Fruit fly (Drosophila melanogaster) whole organism, prepupa: Measurements from ENCODE around the gene CG43116.

Source experiments
- Blimp-1 ChIP-seq: fragments of 200-800 bp; sonication (Bioruptor generic); optimal IDR thresholded peaks from 3 replicates; lab custom pipeline; 2017; ENCODE audit warnings: missing biosample characterization, missing genetic modification characterization, mild to moderate bottlenecking, moderate library complexity, missing genetic modification reagents
- CG10631 ChIP-seq: fragments of 200-800 bp; sonication (Bioruptor generic); optimal IDR thresholded peaks from 2 replicates; lab custom pipeline; 2016; ENCODE audit warnings: missing biosample characterization, missing genetic modification characterization
- CG10669 ChIP-seq: fragments of 200-800 bp; sonication (Bioruptor generic); optimal IDR thresholded peaks from 3 replicates; lab custom pipeline; 2018; ENCODE audit warnings: missing biosample characterization, mild to moderate bottlenecking, missing genetic modification characterization, moderate library complexity
- CG11294 ChIP-seq: fragments of 200-800 bp; sonication (Bioruptor generic); IDR thresholded peaks from 2 replicates; pipeline ENCODE4 v1.3.6; 2022; ENCODE audit warnings: missing biosample characterization, missing genetic modification characterization
- CG11902 ChIP-seq: fragments of 200-800 bp; sonication (Bioruptor generic); optimal IDR thresholded peaks from 3 replicates; lab custom pipeline; 2016; ENCODE audit warnings: missing biosample characterization, missing genetic modification characterization
- CG1621 ChIP-seq: fragments of 200-800 bp; sonication (Bioruptor generic); optimal IDR thresholded peaks from 3 replicates; lab custom pipeline; 2018; ENCODE audit warnings: missing biosample characterization, mild to moderate bottlenecking, missing genetic modification characterization
- CG16779 ChIP-seq: fragments of 200-800 bp; sonication (Bioruptor generic); optimal IDR thresholded peaks from 3 replicates; lab custom pipeline; 2017; ENCODE audit warnings: missing biosample characterization, mild to moderate bottlenecking, missing genetic modification characterization
- CG3032 ChIP-seq: fragments of 200-800 bp; optimal IDR thresholded peaks from 2 replicates; lab custom pipeline; 2019; ENCODE audit warnings: missing biosample characterization, mild to moderate bottlenecking, missing genetic modification characterization, moderate library complexity
- CG31627 ChIP-seq: fragments of 200-800 bp; sonication (Bioruptor generic); optimal IDR thresholded peaks from 3 replicates; lab custom pipeline; 2016; ENCODE audit warnings: missing biosample characterization, missing genetic modification characterization
- CG32006 ChIP-seq: fragments of 200-800 bp; sonication (Bioruptor generic); optimal IDR thresholded peaks from 3 replicates; lab custom pipeline; 2017; ENCODE audit warnings: missing biosample characterization, mild to moderate bottlenecking, missing genetic modification characterization
- CG34406 ChIP-seq: fragments of 200-800 bp; sonication (Bioruptor generic); optimal IDR thresholded peaks from 3 replicates; lab custom pipeline; 2016; ENCODE audit warnings: missing biosample characterization, missing genetic modification characterization
- CG4318 ChIP-seq: fragments of 200-800 bp; sonication (Bioruptor generic); optimal IDR thresholded peaks from 3 replicates; lab custom pipeline; 2017; ENCODE audit warnings: missing biosample characterization, mild to moderate bottlenecking, missing genetic modification characterization
- CG6163 ChIP-seq: fragments of 200-800 bp; sonication (Bioruptor generic); IDR thresholded peaks from 3 replicates; pipeline ENCODE4 v1.3.6; 2022; ENCODE audit warnings: missing biosample characterization, missing genetic modification characterization
- CG6808 ChIP-seq: fragments of 200-800 bp; sonication (Bioruptor generic); optimal IDR thresholded peaks from 3 replicates; lab custom pipeline; 2017; ENCODE audit warnings: missing biosample characterization, missing genetic modification characterization, mild to moderate bottlenecking, moderate library complexity, missing genetic modification reagents
- CG6854 ChIP-seq: fragments of 200-800 bp; sonication (Bioruptor generic); optimal IDR thresholded peaks from 2 replicates; lab custom pipeline; 2017; ENCODE audit warnings: missing biosample characterization, mild to moderate bottlenecking, missing genetic modification characterization
- CG8119 ChIP-seq: fragments of 200-800 bp; sonication (Bioruptor generic); IDR thresholded peaks from 3 replicates; pipeline ENCODE4 v1.3.6; 2022; ENCODE audit warnings: missing biosample characterization, missing genetic modification characterization
- CG8319 ChIP-seq: fragments of 200-800 bp; sonication (Bioruptor generic); optimal IDR thresholded peaks from 3 replicates; lab custom pipeline; 2016; ENCODE audit warnings: missing biosample characterization, missing genetic modification characterization
- CG9139 ChIP-seq: fragments of 200-800 bp; sonication (Bioruptor generic); optimal IDR thresholded peaks from 3 replicates; lab custom pipeline; 2017; ENCODE audit warnings: missing biosample characterization, mild to moderate bottlenecking, missing genetic modification characterization
- Eip75B ChIP-seq: fragments of 200-800 bp; sonication (Bioruptor generic); optimal IDR thresholded peaks from 3 replicates; lab custom pipeline; 2016; ENCODE audit warnings: missing biosample characterization, missing genetic modification characterization
- Eip78C ChIP-seq: fragments of 200-800 bp; sonication (Bioruptor generic); peaks from one replicate; lab custom pipeline; 2016; ENCODE audit warnings: missing biosample characterization, missing genetic modification characterization
- Ets96B ChIP-seq: fragments of 200-800 bp; optimal IDR thresholded peaks from 2 replicates; lab custom pipeline; 2019; ENCODE audit warnings: missing biosample characterization, mild to moderate bottlenecking, missing genetic modification characterization, moderate library complexity
- Gug ChIP-seq: fragments of 200-800 bp; sonication (Bioruptor generic); IDR thresholded peaks from 2 replicates; pipeline ENCODE4 v1.3.6; 2022; ENCODE audit warnings: missing biosample characterization, missing genetic modification characterization
- Hr38 ChIP-seq: sonication (Bioruptor generic); optimal IDR thresholded peaks from 2 replicates; lab custom pipeline; 2016; ENCODE audit warnings: missing biosample characterization, missing genetic modification characterization
- Hr39 ChIP-seq: fragments of 200-800 bp; sonication (Bioruptor generic); optimal IDR thresholded peaks from 2 replicates; lab custom pipeline; 2016; ENCODE audit warnings: missing biosample characterization, missing genetic modification characterization
- Hr4 ChIP-seq: fragments of 200-800 bp; sonication (Bioruptor generic); optimal IDR thresholded peaks from 3 replicates; lab custom pipeline; 2016; ENCODE audit warnings: missing biosample characterization, missing genetic modification characterization
- Lpt ChIP-seq: fragments of 200-800 bp; sonication (Bioruptor generic); optimal IDR thresholded peaks from 3 replicates; lab custom pipeline; 2016; ENCODE audit warnings: missing biosample characterization, missing genetic modification characterization
- Met ChIP-seq: fragments of 200-800 bp; sonication (Bioruptor generic); optimal IDR thresholded peaks from 3 replicates; lab custom pipeline; 2016; ENCODE audit warnings: missing biosample characterization, missing genetic modification characterization
- Smox ChIP-seq: fragments of 200-800 bp; sonication (Bioruptor generic); optimal IDR thresholded peaks from 3 replicates; lab custom pipeline; 2016; ENCODE audit warnings: missing biosample characterization, missing genetic modification characterization
- Sox14 ChIP-seq: fragments of 200-800 bp; sonication (Bioruptor generic); optimal IDR thresholded peaks from 3 replicates; lab custom pipeline; 2016; ENCODE audit warnings: missing biosample characterization, missing genetic modification characterization
- Sox15 ChIP-seq: fragments of 200-800 bp; sonication (Bioruptor generic); optimal IDR thresholded peaks from 3 replicates; lab custom pipeline; 2016; ENCODE audit warnings: missing biosample characterization, missing genetic modification characterization
- acj6 ChIP-seq: fragments of 200-800 bp; sonication (Bioruptor generic); optimal IDR thresholded peaks from 3 replicates; lab custom pipeline; 2016; ENCODE audit warnings: missing biosample characterization, missing genetic modification characterization
- cyc ChIP-seq: fragments of 200-800 bp; sonication (Bioruptor generic); optimal IDR thresholded peaks from 3 replicates; lab custom pipeline; 2016; ENCODE audit warnings: missing biosample characterization, missing genetic modification characterization
- dac ChIP-seq: fragments of 200-800 bp; sonication (Bioruptor generic); optimal IDR thresholded peaks from 2 replicates; lab custom pipeline; 2017; ENCODE audit warnings: missing biosample characterization, mild to moderate bottlenecking, missing genetic modification characterization
- dsx ChIP-seq: fragments of 200-800 bp; optimal IDR thresholded peaks from 3 replicates; lab custom pipeline; 2019; ENCODE audit warnings: missing biosample characterization, mild to moderate bottlenecking, missing genetic modification characterization, moderate library complexity; ENCODE audit not compliant: poor library complexity, severe bottlenecking
- eg ChIP-seq: fragments of 200-800 bp; sonication (Bioruptor generic); IDR thresholded peaks from 3 replicates; pipeline ENCODE4 v1.3.6; 2022; ENCODE audit warnings: missing biosample characterization, missing genetic modification characterization
- fd85E ChIP-seq: fragments of 200-800 bp; sonication (Bioruptor generic); optimal IDR thresholded peaks from 3 replicates; lab custom pipeline; 2016; ENCODE audit warnings: missing biosample characterization, missing genetic modification characterization
- fkh ChIP-seq: fragments of 200-800 bp; sonication (Bioruptor generic); optimal IDR thresholded peaks from 3 replicates; lab custom pipeline; 2017; ENCODE audit warnings: missing biosample characterization, mild to moderate bottlenecking, missing genetic modification characterization, moderate library complexity
- lz ChIP-seq: fragments of 200-800 bp; sonication (Bioruptor generic); optimal IDR thresholded peaks from 3 replicates; lab custom pipeline; 2016; ENCODE audit warnings: missing biosample characterization, missing genetic modification characterization
- net ChIP-seq: fragments of 200-800 bp; sonication (Bioruptor generic); optimal IDR thresholded peaks from 3 replicates; lab custom pipeline; 2016; ENCODE audit warnings: missing biosample characterization, missing genetic modification characterization
- salr ChIP-seq, 2 experiments: fragments of 200-800 bp; sonication (Bioruptor generic); optimal IDR thresholded peaks; 3 replicates each; lab custom pipeline; 2016 to 2018; ENCODE audit warnings: missing biosample characterization in 2 of 2, missing genetic modification characterization in 2 of 2, mild to moderate bottlenecking in 1 of 2
- spab ChIP-seq: fragments of 200-800 bp; sonication (Bioruptor generic); optimal IDR thresholded peaks from 2 replicates; lab custom pipeline; 2017; ENCODE audit warnings: missing biosample characterization, mild to moderate bottlenecking, missing genetic modification characterization, missing genetic modification reagents
- ss ChIP-seq, 2 experiments: fragments of 200-800 bp; sonication (Bioruptor generic); optimal IDR thresholded peaks; 2 replicates in 1 of 2; 3 replicates in 1 of 2; lab custom pipeline; 2017 to 2018; ENCODE audit warnings: mild to moderate bottlenecking in 2 of 2, missing biosample characterization in 2 of 2, missing genetic modification characterization in 2 of 2, moderate library complexity in 1 of 2
- svp ChIP-seq: fragments of 200-800 bp; sonication (Bioruptor generic); peaks from one replicate; lab custom pipeline; 2016; ENCODE audit warnings: missing biosample characterization, missing genetic modification characterization
- vri ChIP-seq: fragments of 200-800 bp; sonication (Bioruptor generic); optimal IDR thresholded peaks from 3 replicates; lab custom pipeline; 2016; ENCODE audit warnings: missing biosample characterization, mild to moderate bottlenecking, missing genetic modification characterization

CG43116 gene

DNA sequence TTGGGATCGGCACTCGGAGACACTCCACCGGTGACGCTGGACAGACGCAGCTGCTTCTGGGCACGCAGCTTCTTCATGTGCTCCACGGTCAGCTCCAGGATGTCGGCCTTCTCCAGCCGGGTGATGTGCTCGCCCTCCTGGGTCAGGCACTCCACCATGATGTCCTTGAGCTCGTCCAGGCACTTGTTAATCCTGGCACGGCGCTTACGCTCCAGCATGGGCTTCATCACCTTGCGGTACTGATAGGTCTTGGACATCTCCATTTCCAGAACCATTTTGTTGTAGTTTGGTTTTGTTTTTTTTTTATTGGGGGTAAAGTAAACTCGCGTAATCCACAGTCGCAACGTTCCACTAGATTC is 8.8 kb upstream of the CG43116 start:
- TF ChIP-seq CG4318 (GFP tag; lab: Kevin White, UChicago), result no peak
- no peak for TF ChIP-seq CG31627 (GFP tag; lab: Kevin White, UChicago)
- TF ChIP-seq CG8119 (GFP tag; lab: Robert Waterston, UW), result no peak
- TF ChIP-seq dac (GFP tag; lab: Kevin White, UChicago), result no peak
- no peak for TF ChIP-seq lz
- TF ChIP-seq CG34406 (GFP tag; lab: Kevin White, UChicago), result no peak
- TF ChIP-seq cyc (GFP tag; lab: Kevin White, UChicago), result no peak
- TF ChIP-seq acj6 (GFP tag; lab: Kevin White, UChicago), result no peak
- TF ChIP-seq Blimp-1 (GFP tag; lab: Kevin White, UChicago), result no peak
- TF ChIP-seq fd85E (GFP tag; lab: Kevin White, UChicago), result no peak
- TF ChIP-seq CG10631 (GFP tag; lab: Kevin White, UChicago), result no peak
- TF ChIP-seq CG10669, result no peak
- TF ChIP-seq Sox14, result no peak
- no peak for TF ChIP-seq CG11902
- no peak for TF ChIP-seq eg (GFP tag; lab: Robert Waterston, UW)
- TF ChIP-seq Hr39 (GFP tag; lab: Kevin White, UChicago), result no peak
- TF ChIP-seq CG6854 (GFP tag; lab: Kevin White, UChicago), result no peak
- no peak for TF ChIP-seq vri (GFP tag; lab: Kevin White, UChicago)
- TF ChIP-seq Eip78C, result no peak
- no peak for TF ChIP-seq CG8319 (GFP tag; lab: Kevin White, UChicago)

DNA sequence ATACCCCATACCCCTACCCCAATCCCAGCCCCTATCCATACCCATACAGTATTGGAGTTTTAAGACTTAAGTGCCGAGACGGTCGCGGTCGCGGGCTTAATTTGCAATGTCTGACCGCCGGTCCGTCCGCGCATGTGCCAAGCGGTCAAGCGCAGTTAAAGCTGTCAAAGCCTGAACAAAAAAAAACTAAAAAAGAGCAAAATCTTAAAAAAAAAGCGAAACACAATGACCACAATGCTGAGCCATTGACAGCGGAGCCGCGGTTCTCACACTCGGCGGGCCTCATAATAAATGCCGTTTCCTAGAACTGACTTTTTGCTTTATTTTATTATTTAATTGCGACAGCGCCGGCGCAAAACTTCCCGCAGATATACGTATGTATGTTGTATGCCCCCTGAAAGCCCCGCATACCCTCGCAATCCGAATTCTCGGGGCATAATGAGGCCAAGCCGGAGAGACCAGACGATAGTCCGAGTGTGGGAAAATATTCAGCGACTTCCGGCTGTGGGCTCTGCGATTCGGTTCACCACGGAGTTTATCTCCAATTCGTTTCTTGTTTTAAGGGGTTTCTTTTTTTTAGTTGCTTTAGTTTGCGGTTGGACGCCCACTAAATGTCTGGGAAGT is 7.7 kb upstream of the CG43116 start:
- TF ChIP-seq Ets96B (tag; lab: Kevin White, UChicago) (peak; percentile 49), CG6163 (GFP tag; lab: Robert Waterston, UW) (peak; percentile 62; the same call in 1 of the 3 replicates), CG10669 (peak; percentile 70), ss (GFP tag; optimal IDR thresholded peaks at IDR 0.05; lab: Kevin White, UChicago) (peak; percentile 73 to 86), CG9139 (GFP tag; lab: Kevin White, UChicago) (peak; percentile 80), Sox15 (GFP tag; lab: Kevin White, UChicago) (no peak), salr (GFP tag; optimal IDR thresholded peaks at IDR 0.05; lab: Kevin White, UChicago) (peak in 1 of 2 experiments; percentile 14), dsx (GFP tag; lab: Kevin White, UChicago) (no peak), CG1621 (tag; lab: Kevin White, UChicago) (peak; percentile 50), Blimp-1 (GFP tag; lab: Kevin White, UChicago) (no peak), spab (GFP tag; lab: Kevin White, UChicago) (peak; percentile 72), Eip75B (GFP tag; lab: Kevin White, UChicago) (peak; percentile 25), CG3032 (tag; lab: Kevin White, UChicago) (peak; percentile 9), Smox (GFP tag; lab: Kevin White, UChicago) (no peak), Eip78C (peak; percentile 58), CG6808 (GFP tag; lab: Kevin White, UChicago) (peak; percentile 82)
- TF ChIP-seq, all 60 proteins: peak for 12

DNA sequence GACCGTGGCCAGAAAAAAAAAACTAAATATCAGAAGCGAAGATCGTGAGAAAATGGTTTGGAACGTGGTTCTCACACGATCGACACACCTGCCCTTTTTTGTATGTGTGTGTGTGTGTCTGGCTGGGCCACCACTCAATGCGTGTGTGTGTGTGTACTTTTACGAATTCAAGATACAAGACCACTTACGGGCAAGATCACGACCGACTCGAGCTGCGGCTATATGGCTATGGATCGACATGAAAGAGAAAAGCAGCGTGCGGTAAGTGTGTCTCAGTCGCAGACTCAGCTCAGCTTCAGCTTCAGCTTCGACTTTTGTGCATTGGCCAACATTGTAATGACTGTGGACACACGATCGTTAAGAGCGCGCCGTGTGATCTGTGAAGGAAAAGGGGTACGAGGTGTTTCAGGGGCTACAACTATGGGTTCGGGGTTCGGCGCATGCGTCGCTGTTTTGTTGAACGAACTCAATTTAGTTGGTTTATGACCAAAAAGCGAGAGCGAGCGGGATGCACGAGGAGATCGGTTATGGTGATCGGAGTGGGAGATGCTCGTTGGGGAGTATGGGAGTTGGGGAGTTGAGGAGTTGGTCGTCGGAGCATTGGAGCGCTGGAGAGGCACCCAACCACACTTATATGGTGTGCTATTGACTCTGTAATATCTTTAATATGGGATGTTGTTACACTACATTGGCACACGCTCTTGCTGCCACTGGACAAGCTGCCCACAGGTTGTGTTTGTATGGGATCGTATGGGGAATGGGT is 6.0 kb upstream of the CG43116 start:
- TF ChIP-seq fd85E (GFP tag; lab: Kevin White, UChicago) (no peak), Sox15 (GFP tag; lab: Kevin White, UChicago) (no peak), Hr4 (GFP tag; lab: Kevin White, UChicago) (no peak), Eip78C (peak; percentile 75), Lpt (GFP tag; lab: Kevin White, UChicago) (peak; percentile 39), CG32006 (GFP tag; lab: Kevin White, UChicago) (no peak), dac (GFP tag; lab: Kevin White, UChicago) (no peak), spab (GFP tag; lab: Kevin White, UChicago) (no peak), Smox (GFP tag; lab: Kevin White, UChicago) (peak; percentile 6), CG9139 (GFP tag; lab: Kevin White, UChicago) (no peak), salr (GFP tag; optimal IDR thresholded peaks at IDR 0.05; lab: Kevin White, UChicago) (no peak), Gug (GFP tag; lab: Robert Waterston, UW) (no peak; the same call in 1 of the 2 replicates), fkh (peak; percentile 27), Met (peak; percentile 43), CG10631 (GFP tag; lab: Kevin White, UChicago) (no peak), CG6854 (GFP tag; lab: Kevin White, UChicago) (peak; percentile 36), CG6808 (GFP tag; lab: Kevin White, UChicago) (no peak), svp (peak; percentile 9), Ets96B (tag; lab: Kevin White, UChicago) (no peak), Sox14 (no peak), Hr38 (no peak), CG11294 (no peak), CG16779 (tag; lab: Kevin White, UChicago) (no peak), net (GFP tag; lab: Kevin White, UChicago) (peak; percentile 18), dsx (GFP tag; lab: Kevin White, UChicago) (peak; percentile 99)
